Worm (Caenorhabditis elegans): ENCODE data around the gene Y37H2A.7.

Gene Y37H2A.7

DNA sequence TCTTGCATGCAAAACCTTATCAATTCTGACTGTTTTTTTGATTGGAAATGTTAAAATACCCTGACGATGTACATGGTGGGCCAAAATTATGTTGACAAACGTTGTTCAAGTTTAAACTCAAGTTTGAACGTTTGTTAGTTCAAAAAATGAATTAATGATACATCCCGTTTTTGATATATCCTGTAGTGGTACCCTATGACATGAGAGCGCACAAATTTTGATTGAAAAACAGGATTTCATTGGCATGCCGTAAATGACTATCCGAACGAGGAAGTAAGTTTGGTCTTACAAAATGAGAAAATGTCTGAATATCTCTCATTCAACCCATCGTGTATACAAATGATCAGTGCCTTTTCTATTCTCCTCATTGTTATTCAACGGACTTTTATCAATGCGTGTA is 6.9 kb upstream of the Y37H2A.7 start, which contains the start of gene Y37H2A.11:
Y37H2A.11 (plus strand) TSS at position 301 of the 400 bp plus-strand sequence.
- TF ChIP-seq hmbx-1 (tag; optimal IDR thresholded peaks at IDR 0.05) (no peak), ama-1 (optimal IDR thresholded peaks at IDR 0.05) (no peak), B0310.2 (tag; optimal IDR thresholded peaks at IDR 0.05) (no peak), scrt-1 (GFP tag; IDR thresholded peaks at IDR 0.05) (no peak), hnd-1 (tag; optimal IDR thresholded peaks at IDR 0.05) (no peak), flt-1 (GFP tag; IDR thresholded peaks at IDR 0.05) (no peak), F13C5.2 (tag; optimal IDR thresholded peaks at IDR 0.05) (no peak), ceh-36 (tag; optimal IDR thresholded peaks at IDR 0.05) (no peak), sea-1 (GFP tag; conservative IDR thresholded peaks at IDR 0.05) (no peak), ceh-13 (GFP tag; optimal IDR thresholded peaks at IDR 0.05) (no peak), tra-4 (tag; optimal IDR thresholded peaks at IDR 0.05) (no peak), hmg-4 (GFP tag; optimal IDR thresholded peaks at IDR 0.05) (no peak), pes-1 (GFP tag; IDR thresholded peaks at IDR 0.05) (no peak), tbx-37 (GFP tag; conservative IDR thresholded peaks at IDR 0.05) (no peak)

DNA sequence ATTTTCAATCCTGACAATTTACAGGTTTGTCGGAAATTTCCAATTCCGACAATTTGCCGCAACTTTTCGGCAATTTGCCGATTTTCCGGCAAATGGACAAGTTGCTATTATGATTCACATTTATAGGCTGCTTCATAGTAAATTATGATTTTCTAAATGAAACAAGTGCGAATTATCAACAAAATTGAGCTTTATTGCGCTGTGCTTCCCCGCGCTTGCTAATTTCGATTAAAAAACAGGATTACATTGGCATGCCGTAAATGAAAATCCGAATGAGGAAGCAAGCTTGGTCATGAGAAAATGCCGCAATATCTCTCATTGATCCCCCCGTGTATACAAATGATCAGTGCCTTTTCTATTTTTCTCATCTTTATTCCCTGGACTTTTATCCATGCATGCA is 4.4 kb upstream of the Y37H2A.7 start, which contains the start of gene Y37H2A.10:
Y37H2A.10 (plus strand) TSS at position 301 of the 400 bp plus-strand sequence.
- TF ChIP-seq scrt-1 (GFP tag; IDR thresholded peaks at IDR 0.05) (no peak), flt-1 (GFP tag; IDR thresholded peaks at IDR 0.05) (no peak), ceh-36 (tag; optimal IDR thresholded peaks at IDR 0.05) (no peak), ama-1 (optimal IDR thresholded peaks at IDR 0.05) (no peak), pes-1 (GFP tag; IDR thresholded peaks at IDR 0.05) (no peak), hmg-4 (GFP tag; optimal IDR thresholded peaks at IDR 0.05) (no peak), ets-7 (tag; optimal IDR thresholded peaks at IDR 0.05) (no peak), aly-1 (tag; optimal IDR thresholded peaks at IDR 0.05) (no peak), sea-1 (GFP tag; conservative IDR thresholded peaks at IDR 0.05) (no peak), hnd-1 (tag; optimal IDR thresholded peaks at IDR 0.05) (no peak), B0310.2 (tag; optimal IDR thresholded peaks at IDR 0.05) (no peak), tbx-11 (GFP tag; IDR thresholded peaks at IDR 0.05) (no peak), tra-4 (tag; optimal IDR thresholded peaks at IDR 0.05) (no peak), tbx-37 (GFP tag; conservative IDR thresholded peaks at IDR 0.05) (no peak), ceh-13 (GFP tag; optimal IDR thresholded peaks at IDR 0.05) (no peak)

DNA sequence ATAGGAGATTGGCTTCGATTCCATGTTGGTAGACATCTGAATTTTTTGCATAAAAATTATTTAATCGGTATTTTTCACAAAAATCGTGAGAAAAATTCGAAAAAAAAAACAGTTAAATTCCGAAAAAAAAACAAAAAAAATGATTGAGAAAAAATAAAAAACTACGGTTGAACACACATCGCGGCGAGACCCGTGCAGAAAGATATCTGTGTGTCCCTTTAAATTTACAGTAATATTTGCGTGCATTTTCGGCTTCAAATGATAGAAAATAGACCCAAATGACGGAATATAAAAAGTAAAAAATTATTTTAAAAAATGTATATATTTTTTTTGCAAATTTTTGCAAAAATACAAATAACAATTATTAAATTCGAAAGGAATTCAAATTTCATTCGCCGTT is 3.4 kb upstream of the Y37H2A.7 start:
- TF ChIP-seq tbx-37 (GFP tag; conservative IDR thresholded peaks at IDR 0.05) = no peak
- TF ChIP-seq tra-4 (tag; optimal IDR thresholded peaks at IDR 0.05) = no peak
- TF ChIP-seq aly-1 (tag; optimal IDR thresholded peaks at IDR 0.05) = no peak
- no peak for TF ChIP-seq pes-1 (GFP tag; IDR thresholded peaks at IDR 0.05)
- no peak for TF ChIP-seq B0310.2 (tag; optimal IDR thresholded peaks at IDR 0.05)
- TF ChIP-seq tbx-11 (GFP tag; IDR thresholded peaks at IDR 0.05) = no peak
- no peak for TF ChIP-seq hmbx-1 (tag; optimal IDR thresholded peaks at IDR 0.05)
- no peak for TF ChIP-seq flt-1 (GFP tag; IDR thresholded peaks at IDR 0.05)
- TF ChIP-seq ceh-13 (GFP tag; optimal IDR thresholded peaks at IDR 0.05) = no peak
- TF ChIP-seq F13C5.2 (tag; optimal IDR thresholded peaks at IDR 0.05) = no peak
- no peak for TF ChIP-seq hmg-4 (GFP tag; optimal IDR thresholded peaks at IDR 0.05)
- TF ChIP-seq scrt-1 (GFP tag; IDR thresholded peaks at IDR 0.05) = no peak
- no peak for TF ChIP-seq ets-7 (tag; optimal IDR thresholded peaks at IDR 0.05)
- TF ChIP-seq ceh-36 (tag; optimal IDR thresholded peaks at IDR 0.05) = no peak
- TF ChIP-seq hnd-1 (tag; optimal IDR thresholded peaks at IDR 0.05) = no peak
- no peak for TF ChIP-seq sea-1 (GFP tag; conservative IDR thresholded peaks at IDR 0.05)

DNA sequence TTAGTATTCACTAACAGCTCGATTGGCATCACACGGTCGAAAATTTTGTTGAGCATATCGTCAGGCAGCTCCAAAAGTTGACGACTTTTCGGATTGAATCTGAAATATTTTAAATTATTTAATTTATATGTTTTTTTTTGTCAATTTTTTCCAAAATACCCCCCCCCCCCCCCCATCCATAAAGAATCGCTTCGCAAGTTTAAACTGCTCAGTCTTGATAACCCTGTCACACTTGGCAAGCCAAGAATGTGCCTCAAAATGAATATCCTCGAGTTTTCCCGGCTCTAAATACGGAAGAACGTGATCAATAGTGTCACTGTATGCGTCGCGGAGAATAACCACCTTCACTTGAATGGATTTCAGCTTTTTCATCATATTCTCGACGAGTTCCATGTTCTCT is 1.1 kb downstream of the Y37H2A.7 start, which contains the start of gene Y37H2A.18:
Y37H2A.18 (minus strand) TSS at position 101 of the 400 bp plus-strand sequence.
- no peak for TF ChIP-seq scrt-1 (GFP tag; IDR thresholded peaks at IDR 0.05)
- TF ChIP-seq hnd-1 (tag; optimal IDR thresholded peaks at IDR 0.05) = no peak

DNA sequence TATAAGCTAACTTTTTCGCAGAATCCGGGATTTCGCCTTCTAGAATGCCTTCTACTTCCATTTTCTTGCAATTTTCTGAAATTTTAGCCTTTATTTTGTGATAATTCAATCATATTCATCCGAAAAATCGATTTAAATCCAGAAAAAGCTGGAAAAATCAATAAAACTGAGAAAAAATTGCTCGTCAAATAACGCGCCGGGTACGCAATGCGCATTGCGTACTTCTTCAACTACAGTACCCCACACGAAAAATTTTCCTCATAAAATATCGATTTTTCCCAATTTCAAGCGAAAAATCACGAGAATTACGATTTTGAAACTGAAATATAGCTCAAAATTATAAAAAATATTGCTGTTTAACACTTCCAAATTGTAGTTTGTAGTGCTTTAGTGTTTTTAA is 3.2 kb downstream of the Y37H2A.7 start, which contains the start of gene Y37H2A.12:
Y37H2A.12 (minus strand) TSS at position 81 of the 400 bp plus-strand sequence.
- no peak for TF ChIP-seq B0310.2 (tag; optimal IDR thresholded peaks at IDR 0.05)
- TF ChIP-seq ceh-36 (tag; optimal IDR thresholded peaks at IDR 0.05) = no peak
- no peak for TF ChIP-seq ceh-13 (GFP tag; optimal IDR thresholded peaks at IDR 0.05)

DNA sequence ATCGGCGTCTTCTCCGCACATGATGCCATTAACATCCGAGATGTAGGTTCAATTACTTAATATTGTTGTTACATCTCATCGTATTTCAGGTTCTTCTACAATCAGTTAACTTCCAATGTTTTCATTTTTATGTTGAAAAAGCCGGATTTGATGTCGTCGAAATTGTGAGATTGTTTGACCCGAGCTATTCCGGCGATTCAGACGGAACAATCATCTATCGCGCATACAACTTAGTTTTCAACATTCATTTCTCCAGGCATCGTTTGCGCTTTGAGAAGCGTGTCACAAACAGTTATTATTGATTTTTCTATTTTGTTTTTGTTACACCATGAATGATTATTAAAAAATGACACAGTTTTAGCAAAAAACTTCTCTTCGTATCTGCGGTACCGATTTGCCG is 5.7 kb downstream of the Y37H2A.7 start:
- TF ChIP-seq scrt-1 (GFP tag; IDR thresholded peaks at IDR 0.05) (no peak), B0310.2 (tag; optimal IDR thresholded peaks at IDR 0.05) (no peak), tbx-37 (GFP tag; conservative IDR thresholded peaks at IDR 0.05) (no peak), hmg-4 (GFP tag; optimal IDR thresholded peaks at IDR 0.05) (no peak)

DNA sequence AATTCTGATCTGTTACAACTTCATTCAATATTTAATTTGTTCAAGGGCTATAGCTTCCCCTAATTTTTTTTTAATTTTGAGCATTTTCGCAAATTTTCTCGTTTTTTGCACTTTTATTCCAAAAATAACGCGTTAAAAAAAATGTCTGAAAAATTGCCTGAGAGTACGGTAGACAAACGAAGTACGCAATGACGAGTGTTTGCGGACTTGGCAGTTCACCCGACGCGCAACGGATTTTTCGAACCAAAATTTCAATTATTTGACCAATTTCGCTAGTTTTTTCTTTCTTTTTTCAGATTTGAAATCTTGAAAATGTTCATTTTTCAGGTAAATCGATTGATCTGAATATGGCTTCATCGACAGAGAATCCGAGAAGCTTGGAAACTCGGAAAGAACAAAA is 7.1 kb downstream of the Y37H2A.7 start, which contains the start of gene fbxa-211:
fbxa-211 (plus strand) TSS at position 328 of the 400 bp plus-strand sequence.
- TF ChIP-seq ceh-13 (GFP tag; optimal IDR thresholded peaks at IDR 0.05) = no peak
- TF ChIP-seq F13C5.2 (tag; optimal IDR thresholded peaks at IDR 0.05) = no peak
- no peak for TF ChIP-seq ceh-36 (tag; optimal IDR thresholded peaks at IDR 0.05)
- TF ChIP-seq ets-7 (tag; optimal IDR thresholded peaks at IDR 0.05) = no peak
- no peak for TF ChIP-seq aly-1 (tag; optimal IDR thresholded peaks at IDR 0.05)
- no peak for TF ChIP-seq tbx-37 (GFP tag; conservative IDR thresholded peaks at IDR 0.05)
- no peak for TF ChIP-seq sea-1 (GFP tag; conservative IDR thresholded peaks at IDR 0.05)
- no peak for TF ChIP-seq hmbx-1 (tag; optimal IDR thresholded peaks at IDR 0.05)
- no peak for TF ChIP-seq hnd-1 (tag; optimal IDR thresholded peaks at IDR 0.05)
- TF ChIP-seq pes-1 (GFP tag; IDR thresholded peaks at IDR 0.05) = no peak
- no peak for TF ChIP-seq scrt-1 (GFP tag; IDR thresholded peaks at IDR 0.05)
- TF ChIP-seq B0310.2 (tag; optimal IDR thresholded peaks at IDR 0.05) = no peak
- no peak for TF ChIP-seq flt-1 (GFP tag; IDR thresholded peaks at IDR 0.05)
- no peak for TF ChIP-seq tra-4 (tag; optimal IDR thresholded peaks at IDR 0.05)
- no peak for TF ChIP-seq ama-1 (optimal IDR thresholded peaks at IDR 0.05)
- TF ChIP-seq tbx-11 (GFP tag; IDR thresholded peaks at IDR 0.05) = no peak
- no peak for TF ChIP-seq hmg-4 (GFP tag; optimal IDR thresholded peaks at IDR 0.05)

DNA sequence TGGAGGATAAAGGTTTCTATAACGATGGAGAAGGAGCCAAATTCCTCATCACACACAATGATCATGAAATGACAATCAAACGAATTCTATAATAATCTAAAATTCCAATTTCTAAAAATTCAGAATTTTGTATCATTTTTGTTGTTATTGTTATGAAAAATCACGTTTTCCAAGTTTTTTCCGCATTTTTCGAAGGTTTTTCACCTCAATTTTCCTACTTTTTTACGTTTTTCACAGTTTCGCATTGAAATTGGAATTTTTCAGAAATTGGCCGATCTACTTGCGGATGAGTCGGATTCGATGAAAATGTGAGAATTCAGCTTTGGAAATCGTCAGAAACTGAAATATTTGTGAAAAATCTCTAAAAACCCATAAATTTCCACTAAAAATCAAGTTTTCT is 9.2 kb downstream of the Y37H2A.7 start, which contains the start of gene fbxa-210:
fbxa-210 (plus strand) TSS at position 301 of the 400 bp plus-strand sequence.
- TF ChIP-seq hnd-1 (tag; optimal IDR thresholded peaks at IDR 0.05) (no peak), B0310.2 (tag; optimal IDR thresholded peaks at IDR 0.05) (no peak), pes-1 (GFP tag; IDR thresholded peaks at IDR 0.05) (no peak), ceh-36 (tag; optimal IDR thresholded peaks at IDR 0.05) (no peak)
